Fruit fly (Drosophila melanogaster): ENCODE results near the gene CG11964.

Gene CG11964

DNA sequence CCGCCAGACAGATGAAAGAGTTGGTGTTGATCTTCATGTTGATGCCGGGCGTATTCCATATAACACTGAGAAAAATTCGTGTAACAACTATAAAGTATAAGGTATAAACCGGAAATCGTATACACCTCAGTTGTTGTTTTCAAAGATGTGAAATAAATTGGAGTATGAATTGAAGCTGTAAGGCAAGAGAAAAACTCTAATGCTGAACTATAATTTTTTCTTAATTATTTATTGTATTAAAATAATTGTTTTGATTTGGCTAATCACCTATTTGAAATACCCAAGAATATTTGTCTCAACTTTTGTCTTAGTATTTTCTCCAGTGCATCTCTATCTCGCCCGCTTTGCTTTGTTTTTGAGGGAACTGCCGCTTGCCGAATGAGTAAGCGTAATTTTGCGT is 15.5 kb upstream of the CG11964 start (continued):
- TF ChIP-seq peb (GFP tag; IDR thresholded peaks at IDR 0.05) = 0 out of 2 replicates have a peak, but pooled peaks have one; percentile 30
- peak; percentile 76 for TF ChIP-seq Oli (tag; optimal IDR thresholded peaks at IDR 0.05)
- peak; percentile 48; the same call in 1 of the 3 replicates for TF ChIP-seq ken (GFP tag; IDR thresholded peaks at IDR 0.05)
- TF ChIP-seq CG7786 (GFP tag; optimal IDR thresholded peaks at IDR 0.05) = no peak
- TF ChIP-seq stc (GFP tag; IDR thresholded peaks at IDR 0.05) = peak; percentile 65; the same call in 1 of the 2 replicates
- TF ChIP-seq prd (optimal IDR thresholded peaks at IDR 0.05) = no peak
- TF ChIP-seq prd (GFP tag; IDR thresholded peaks at IDR 0.05) = peak; percentile 73; the same call in 2 of the 3 replicates
- 0 out of 2 replicates have a peak, but pooled peaks have one; percentile 42 for TF ChIP-seq wdn (GFP tag; IDR thresholded peaks at IDR 0.05)
- no peak for TF ChIP-seq C15 (GFP tag; IDR thresholded peaks at IDR 0.05)
- TF ChIP-seq tap (tag; optimal IDR thresholded peaks at IDR 0.05) = peak; percentile 70
- peak; percentile 8 for TF ChIP-seq CG13123 (GFP tag; optimal IDR thresholded peaks at IDR 0.05)
- no peak for TF ChIP-seq GATAe (GFP tag; conservative IDR thresholded peaks at IDR 0.05)
- TF ChIP-seq tgo (GFP tag; IDR thresholded peaks at IDR 0.05) = peak; percentile 73; the same call in 2 of the 3 replicates
- peak; percentile 16 for TF ChIP-seq cato (GFP tag; optimal IDR thresholded peaks at IDR 0.05; ENCODE audit: borderline replicate concordance)
- no peak for TF ChIP-seq CG16863 (GFP tag; optimal IDR thresholded peaks at IDR 0.05)
- peak; percentile 32 for TF ChIP-seq CG18619 (GFP tag; optimal IDR thresholded peaks at IDR 0.05)
- TF ChIP-seq slbo (GFP tag; IDR thresholded peaks at IDR 0.05) = no peak
- TF ChIP-seq sd (tag; optimal IDR thresholded peaks at IDR 0.05) = peak; percentile 11
- peak; percentile 51 for TF ChIP-seq bcd (GFP tag; optimal IDR thresholded peaks at IDR 0.05)
- TF ChIP-seq pros (GFP tag; optimal IDR thresholded peaks at IDR 0.05) = no peak
- peak; percentile 48 for TF ChIP-seq CG7556 (GFP tag; optimal IDR thresholded peaks at IDR 0.05)
- TF ChIP-seq tll (GFP tag; optimal IDR thresholded peaks at IDR 0.05) = no peak
- TF ChIP-seq eve (GFP tag; optimal IDR thresholded peaks at IDR 0.05) = peak in 1 of 2 experiments; percentile 32
- peak; percentile 5 for TF ChIP-seq twi (tag; optimal IDR thresholded peaks at IDR 0.05)
- TF ChIP-seq HmgD (GFP tag; optimal IDR thresholded peaks at IDR 0.05) = no peak
- TF ChIP-seq abd-A (tag; optimal IDR thresholded peaks at IDR 0.05) = no peak
- 0 out of 3 replicates have a peak, but pooled peaks have one; percentile 60 for TF ChIP-seq CG11695 (GFP tag; IDR thresholded peaks at IDR 0.05)
- TF ChIP-seq Meics (GFP tag; optimal IDR thresholded peaks at IDR 0.05) = peak; percentile 41
- TF ChIP-seq CG10543 (GFP tag; optimal IDR thresholded peaks at IDR 0.05) = no peak
- TF ChIP-seq CG2120 (GFP tag; optimal IDR thresholded peaks at IDR 0.05) = no peak
- TF ChIP-seq Ravus (GFP tag; IDR thresholded peaks at IDR 0.05) = no peak
- no peak for TF ChIP-seq Rx (GFP tag; IDR thresholded peaks at IDR 0.05)
- no peak for TF ChIP-seq crol (GFP tag; IDR thresholded peaks at IDR 0.05)
- TF ChIP-seq CG10274 (GFP tag; optimal IDR thresholded peaks at IDR 0.05) = no peak
- TF ChIP-seq Six4 (GFP tag; optimal IDR thresholded peaks at IDR 0.05) = no peak
- TF ChIP-seq CG32532 (GFP tag; IDR thresholded peaks at IDR 0.05) = no peak
- peak; percentile 12 for TF ChIP-seq CG10147 (GFP tag; optimal IDR thresholded peaks at IDR 0.05)
- TF ChIP-seq Atf3 (GFP tag; optimal IDR thresholded peaks at IDR 0.05) = no peak
- peak; percentile 28; the same call in 1 of the 2 replicates for TF ChIP-seq E2f2 (GFP tag; IDR thresholded peaks at IDR 0.05)
- peak; percentile 10 for TF ChIP-seq cwo (GFP tag; optimal IDR thresholded peaks at IDR 0.05)
- no peak for TF ChIP-seq Bdp1 (GFP tag; optimal IDR thresholded peaks at IDR 0.05)
- no peak for TF ChIP-seq maf-S (GFP tag; optimal IDR thresholded peaks at IDR 0.05)
- TF ChIP-seq repo (GFP tag; optimal IDR thresholded peaks at IDR 0.05) = no peak
- no peak for TF ChIP-seq CG31388 (GFP tag; optimal IDR thresholded peaks at IDR 0.05)
- no peak for TF ChIP-seq Bteb2 (GFP tag; optimal IDR thresholded peaks at IDR 0.05)
- TF ChIP-seq esg (GFP tag; conservative IDR thresholded peaks at IDR 0.05) = peak; percentile 65
- TF ChIP-seq CG8478 (optimal IDR thresholded peaks at IDR 0.05) = no peak
- TF ChIP-seq Eip74EF (GFP tag; optimal IDR thresholded peaks at IDR 0.05) = peak in 1 of 2 experiments; percentile 67
- no peak for TF ChIP-seq sob (GFP tag; IDR thresholded peaks at IDR 0.05)
- TF ChIP-seq Ssrp (tag; optimal IDR thresholded peaks at IDR 0.05) = peak; percentile 77
- no peak for TF ChIP-seq CG4617 (GFP tag; optimal IDR thresholded peaks at IDR 0.05; ENCODE audit: borderline replicate concordance)
- peak; percentile 17; the same call in 1 of the 2 replicates for TF ChIP-seq onecut (GFP tag; IDR thresholded peaks at IDR 0.05)

All from whole organism, embryonic.